Fruit fly (Drosophila melanogaster): Measurements from ENCODE around the gene COX6CL.

Gene COX6CL

dm6 chr2L:5799435-5800387 is 18.5 kb downstream of the COX6CL start, which contains the start of gene CG9171 (continued):
- TF ChIP-seq ara (GFP tag; IDR thresholded peaks at IDR 0.05): no peak; the same call in 1 of the 2 replicates
- peak; percentile 0 for TF ChIP-seq NfI (GFP tag; optimal IDR thresholded peaks at IDR 0.05)
- no peak for TF ChIP-seq sc (optimal IDR thresholded peaks at IDR 0.05)
- TF ChIP-seq sc (GFP tag; optimal IDR thresholded peaks at IDR 0.05): no peak
- peak; percentile 10 to 18 for TF ChIP-seq Hr51 (GFP tag; optimal IDR thresholded peaks at IDR 0.05)
- peak; percentile 71 for TF ChIP-seq CG17186 (GFP tag; optimal IDR thresholded peaks at IDR 0.05)
- no peak for TF ChIP-seq CG8089 (GFP tag; optimal IDR thresholded peaks at IDR 0.05)
- peak in 1 of 2 experiments; percentile 9 for TF ChIP-seq tll (GFP tag; optimal IDR thresholded peaks at IDR 0.05)
- peak; percentile 13 for TF ChIP-seq caup (GFP tag; optimal IDR thresholded peaks at IDR 0.05; ENCODE audit: severe bottlenecking)
- TF ChIP-seq Sox102F (GFP tag; optimal IDR thresholded peaks at IDR 0.05): peak; percentile 24
- TF ChIP-seq pzg (GFP tag; optimal IDR thresholded peaks at IDR 0.05): peak; percentile 98
- TF ChIP-seq CG3838 (GFP tag; optimal IDR thresholded peaks at IDR 0.05): no peak
- TF ChIP-seq TFAM (GFP tag; optimal IDR thresholded peaks at IDR 0.05): no peak
- no peak for TF ChIP-seq CG6689 (GFP tag; IDR thresholded peaks at IDR 0.05)
- peak; percentile 77 for TF ChIP-seq Ets65A (GFP tag)
- peak; percentile 65 for TF ChIP-seq CG16779 (GFP tag; IDR thresholded peaks at IDR 0.05)
- no peak for TF ChIP-seq Doc3 (GFP tag; IDR thresholded peaks at IDR 0.05; ENCODE audit: partially characterized antibody)
- no peak for TF ChIP-seq ato (GFP tag; IDR thresholded peaks at IDR 0.05; ENCODE audit: partially characterized antibody)
- peak; percentile 46; the same call in 1 of the 3 replicates for TF ChIP-seq knrl (GFP tag; IDR thresholded peaks at IDR 0.05; ENCODE audit: partially characterized antibody)
- no peak for TF ChIP-seq B-H1 (GFP tag; IDR thresholded peaks at IDR 0.05)
- TF ChIP-seq CG7987 (GFP tag; optimal IDR thresholded peaks at IDR 0.05): peak; percentile 10
- TF ChIP-seq rib (GFP tag; IDR thresholded peaks at IDR 0.05): peak; percentile 71
- no peak for TF ChIP-seq CG12236 (GFP tag; optimal IDR thresholded peaks at IDR 0.05)
- peak; percentile 57; the same call in 1 of the 2 replicates for TF ChIP-seq CG32772 (GFP tag; IDR thresholded peaks at IDR 0.05)
- peak; percentile 16 for TF ChIP-seq Bdp1 (GFP tag; optimal IDR thresholded peaks at IDR 0.05)
- TF ChIP-seq yki (optimal IDR thresholded peaks at IDR 0.05): peak; percentile 44
- no peak for TF ChIP-seq CG14965 (GFP tag; optimal IDR thresholded peaks at IDR 0.05; ENCODE audit: borderline replicate concordance)
- TF ChIP-seq CG11723 (GFP tag; optimal IDR thresholded peaks at IDR 0.05): no peak
- peak; percentile 75 for TF ChIP-seq CG12769 (tag; optimal IDR thresholded peaks at IDR 0.05)
- no peak for TF ChIP-seq D (optimal IDR thresholded peaks at IDR 0.05)
- no peak for TF ChIP-seq D (GFP tag; optimal IDR thresholded peaks at IDR 0.05)
- peak; percentile 59 for TF ChIP-seq sd (tag; optimal IDR thresholded peaks at IDR 0.05)
- TF ChIP-seq CG17359 (tag; optimal IDR thresholded peaks at IDR 0.05): peak; percentile 50
- TF ChIP-seq Ada2b (GFP tag; IDR thresholded peaks at IDR 0.05): 0 out of 2 replicates have a peak, but pooled peaks have one; percentile 14
- TF ChIP-seq pita (GFP tag; optimal IDR thresholded peaks at IDR 0.05): peak; percentile 88
- TF ChIP-seq Abd-B (GFP tag; optimal IDR thresholded peaks at IDR 0.05): peak; percentile 51
- TF ChIP-seq CG2889 (GFP tag; IDR thresholded peaks at IDR 0.05): peak; percentile 96
- no peak for TF ChIP-seq CG10654 (GFP tag; optimal IDR thresholded peaks at IDR 0.05)
- peak; percentile 32; the same call in 1 of the 2 replicates for TF ChIP-seq Drgx (GFP tag; IDR thresholded peaks at IDR 0.05)
- no peak for TF ChIP-seq CG10979 (tag; optimal IDR thresholded peaks at IDR 0.05)
- TF ChIP-seq CG3995 (GFP tag; optimal IDR thresholded peaks at IDR 0.05): no peak
- no peak for TF ChIP-seq CG4854 (GFP tag; optimal IDR thresholded peaks at IDR 0.05)
- TF ChIP-seq Dref (GFP tag; IDR thresholded peaks at IDR 0.05): peak; percentile 66
- peak; percentile 11 for TF ChIP-seq CG9215 (GFP tag; IDR thresholded peaks at IDR 0.05)
- TF ChIP-seq Sox100B (GFP tag; optimal IDR thresholded peaks at IDR 0.05): no peak
- no peak for TF ChIP-seq crc (GFP tag; optimal IDR thresholded peaks at IDR 0.05)
- TF ChIP-seq CG7357 (GFP tag; IDR thresholded peaks at IDR 0.05): peak; percentile 98
- no peak for TF ChIP-seq trh (GFP tag; optimal IDR thresholded peaks at IDR 0.05)

Measured in whole organism, embryonic.